Worm (Caenorhabditis elegans) whole organism, L4 larva: Measurements from ENCODE around the gene tra-4.

Experiments used
- D1046.2 ChIP-seq: fragments of 200-800 bp; sonication (Bioruptor generic); IDR thresholded peaks from 2 replicates; pipeline ENCODE4 v1.3.6; 2022; ENCODE audit warnings: missing genetic modification characterization, missing compliant biosample characterization
- F26F4.8 ChIP-seq: fragments of 200-800 bp; sonication (Bioruptor generic); conservative IDR thresholded peaks from 2 replicates; pipeline ENCODE4 v1.3.6; 2022; ENCODE audit warnings: missing genetic modification characterization, missing compliant biosample characterization
- Y105C5A.15 ChIP-seq: fragments of 200-800 bp; sonication (Bioruptor generic); IDR thresholded peaks from 2 replicates; pipeline ENCODE4 v1.3.6; 2022; ENCODE audit warnings: missing genetic modification characterization, missing compliant biosample characterization
- ZK337.2 ChIP-seq: fragments of 200-800 bp; sonication (Bioruptor generic); IDR thresholded peaks from 2 replicates; pipeline ENCODE4 v1.3.6; 2022; ENCODE audit warnings: missing genetic modification reagents, missing genetic modification characterization, missing compliant biosample characterization
- ZK546.5 ChIP-seq, 2 experiments: sonication (generic microtip); optimal IDR thresholded peaks; 2 replicates each; lab custom pipeline; 2017; ENCODE audit warnings: missing biosample characterization in 2 of 2, missing genetic modification characterization in 2 of 2
- aha-1 ChIP-seq: fragments of 150-350 bp; peaks from one replicate; lab custom pipeline; 2014; ENCODE audit warnings: missing biosample characterization, missing genetic modification characterization
- aly-2 ChIP-seq: sonication (generic microtip); optimal IDR thresholded peaks from 2 replicates; lab custom pipeline; 2018; ENCODE audit warnings: missing biosample characterization, missing genetic modification characterization
- ceh-28 ChIP-seq: fragments of 150-350 bp; optimal IDR thresholded peaks from 2 replicates; lab custom pipeline; 2014; ENCODE audit warnings: missing biosample characterization, missing genetic modification reagents, missing genetic modification characterization
- ces-1 ChIP-seq: fragments of 150-350 bp; sonication (generic microtip); optimal IDR thresholded peaks from 4 replicates; lab custom pipeline; 2014; ENCODE audit warnings: missing biosample characterization, missing genetic modification reagents, missing genetic modification characterization
- daf-16 ChIP-seq, 3 experiments: sonication (generic microtip); optimal IDR thresholded peaks; 2 replicates each; lab custom pipeline; 2016 to 2017; ENCODE audit warnings: missing genetic modification characterization in 3 of 3, missing genetic modification reagents in 3 of 3, mild to moderate bottlenecking in 2 of 3, missing compliant biosample characterization in 2 of 3, missing biosample characterization in 1 of 3, moderate library complexity in 1 of 3
- dmd-6 ChIP-seq: fragments of 200-800 bp; sonication (Bioruptor generic); IDR thresholded peaks from 2 replicates; pipeline ENCODE4 v1.3.6; 2022; ENCODE audit warnings: missing genetic modification reagents, missing genetic modification characterization, missing compliant biosample characterization
- dmd-8 ChIP-seq: fragments of 200-800 bp; sonication (Bioruptor generic); IDR thresholded peaks from 2 replicates; pipeline ENCODE4 v1.3.6; 2022; ENCODE audit warnings: missing genetic modification characterization, missing compliant biosample characterization
- dve-1 ChIP-seq: sonication (generic microtip); optimal IDR thresholded peaks from 2 replicates; lab custom pipeline; 2017; ENCODE audit warnings: antibody characterized with exemption, mild to moderate bottlenecking, missing genetic modification characterization, missing compliant biosample characterization; ENCODE audit not compliant: insufficient read depth
- egl-27 ChIP-seq: sonication (generic microtip); optimal IDR thresholded peaks from 3 replicates; lab custom pipeline; 2017; ENCODE audit warnings: missing biosample characterization, missing genetic modification reagents, missing genetic modification characterization
- fos-1 ChIP-seq: fragments of 150-350 bp; optimal IDR thresholded peaks from 2 replicates; lab custom pipeline; 2014; ENCODE audit warnings: missing biosample characterization, missing genetic modification characterization
- gei-8 ChIP-seq: fragments of 200-800 bp; sonication (Bioruptor generic); optimal IDR thresholded peaks from 2 replicates; lab custom pipeline; 2018; ENCODE audit warnings: mild to moderate bottlenecking, missing genetic modification characterization, missing compliant biosample characterization
- hlh-11 ChIP-seq: fragments of 200-800 bp; sonication (Bioruptor generic); optimal IDR thresholded peaks from 2 replicates; lab custom pipeline; 2018; ENCODE audit warnings: mild to moderate bottlenecking, missing genetic modification characterization, missing compliant biosample characterization
- hlh-30 ChIP-seq: sonication (generic microtip); optimal IDR thresholded peaks from 2 replicates; lab custom pipeline; 2017; ENCODE audit warnings: antibody characterized with exemption, mild to moderate bottlenecking, missing genetic modification characterization, missing compliant biosample characterization; ENCODE audit not compliant: insufficient read depth
- lin-13 ChIP-seq: fragments of 150-350 bp; optimal IDR thresholded peaks from 2 replicates; lab custom pipeline; 2014; ENCODE audit warnings: missing biosample characterization, missing genetic modification reagents, missing genetic modification characterization
- lin-29 ChIP-seq: fragments of 200-800 bp; sonication (Bioruptor generic); IDR thresholded peaks from 2 replicates; pipeline ENCODE4 v1.3.6; 2022; ENCODE audit warnings: missing genetic modification reagents, missing genetic modification characterization, missing compliant biosample characterization
- lsy-2 ChIP-seq, 2 experiments: fragments of 150-350 bp in 1 of 2; sonication (generic microtip) in 1 of 2; optimal IDR thresholded peaks; 2 replicates each; lab custom pipeline; 2014 to 2017; ENCODE audit warnings: missing biosample characterization in 2 of 2, missing genetic modification characterization in 2 of 2
- mdl-1 ChIP-seq, 2 experiments: fragments of 150-350 bp in 1 of 2; sonication (generic microtip) in 1 of 2; optimal IDR thresholded peaks; 2 replicates each; lab custom pipeline; 2014 to 2017; ENCODE audit warnings: missing biosample characterization in 2 of 2, missing genetic modification characterization in 2 of 2
- mep-1 ChIP-seq: fragments of 150-350 bp; sonication (generic microtip); optimal IDR thresholded peaks from 3 replicates; lab custom pipeline; 2014; ENCODE audit warnings: missing biosample characterization, missing genetic modification characterization
- mes-2 ChIP-seq: sonication (generic microtip); optimal IDR thresholded peaks from 2 replicates; lab custom pipeline; 2016; ENCODE audit warnings: missing genotype, mild to moderate bottlenecking, missing genetic modification characterization, missing compliant biosample characterization; ENCODE audit not compliant: poor library complexity, severe bottlenecking
- nhr-102 ChIP-seq: sonication (generic microtip); optimal IDR thresholded peaks from 2 replicates; lab custom pipeline; 2016; ENCODE audit warnings: mild to moderate bottlenecking, missing genetic modification characterization, moderate library complexity, missing compliant biosample characterization
- nhr-25 ChIP-seq: sonication (generic microtip); optimal IDR thresholded peaks from 2 replicates; lab custom pipeline; 2017; ENCODE audit warnings: missing genetic modification characterization, mild to moderate bottlenecking, missing compliant biosample characterization, antibody characterized with exemption, moderate library complexity, borderline replicate concordance; ENCODE audit not compliant: insufficient read depth
- nhr-42 ChIP-seq: fragments of 200-800 bp; sonication (Bioruptor generic); IDR thresholded peaks from 2 replicates; pipeline ENCODE4 v1.3.6; 2022; ENCODE audit warnings: missing genetic modification characterization, missing compliant biosample characterization
- nhr-48 ChIP-seq: sonication (generic microtip); optimal IDR thresholded peaks from 2 replicates; lab custom pipeline; 2016; ENCODE audit warnings: mild to moderate bottlenecking, missing genetic modification characterization, missing compliant biosample characterization
- pha-4 ChIP-seq, 2 experiments: fragments of 150-350 bp in 1 of 2; fragments of 200-800 bp in 1 of 2; sonication (Bioruptor generic) in 1 of 2; IDR thresholded peaks in 1 of 2; optimal IDR thresholded peaks in 1 of 2; 2 replicates each; pipeline versions ENCODE4 v1.3.6 to Lab custom; 2014 to 2022; ENCODE audit warnings: missing genetic modification characterization in 2 of 2, missing genetic modification reagents in 2 of 2, missing biosample characterization in 1 of 2, missing compliant biosample characterization in 1 of 2
- php-3 ChIP-seq: fragments of 200-800 bp; sonication (Bioruptor generic); IDR thresholded peaks from 2 replicates; pipeline ENCODE4 v1.3.6; 2022; ENCODE audit warnings: missing genetic modification reagents, missing genetic modification characterization, missing compliant biosample characterization
- pqm-1 ChIP-seq: sonication (generic microtip); optimal IDR thresholded peaks from 2 replicates; lab custom pipeline; 2017; ENCODE audit warnings: missing biosample characterization, missing genetic modification characterization
- rbr-2 ChIP-seq: sonication (generic microtip); optimal IDR thresholded peaks from 2 replicates; lab custom pipeline; 2016; ENCODE audit warnings: missing genotype, missing genetic modification characterization, missing compliant biosample characterization
- skn-1 ChIP-seq: fragments of 150-350 bp; optimal IDR thresholded peaks from 2 replicates; lab custom pipeline; 2014; ENCODE audit warnings: missing biosample characterization, missing genetic modification characterization
- tag-97 ChIP-seq: fragments of 200-800 bp; sonication (Bioruptor generic); IDR thresholded peaks from 2 replicates; pipeline ENCODE4 v1.3.6; 2022; ENCODE audit warnings: missing genetic modification characterization, missing compliant biosample characterization
- unc-39 ChIP-seq: sonication (generic microtip); optimal IDR thresholded peaks from 2 replicates; lab custom pipeline; 2017; ENCODE audit warnings: missing biosample characterization, missing genetic modification characterization
- unc-62 ChIP-seq, 3 experiments: fragments of 150-350 bp in 1 of 3; sonication (generic microtip); optimal IDR thresholded peaks in 2 of 3; peaks in 1 of 3; 1 replicate in 1 of 3; 2 replicates in 2 of 3; lab custom pipeline; 2014 to 2017; ENCODE audit warnings: missing biosample characterization in 3 of 3, missing genetic modification characterization in 3 of 3, missing genetic modification reagents in 3 of 3, missing genotype in 1 of 3
- zfp-3 ChIP-seq: fragments of 200-800 bp; sonication (Bioruptor generic); conservative IDR thresholded peaks from 2 replicates; pipeline ENCODE4 v1.3.6; 2022; ENCODE audit warnings: missing genetic modification reagents, missing genetic modification characterization, missing compliant biosample characterization
- zip-2 ChIP-seq: fragments of 150-350 bp; optimal IDR thresholded peaks from 2 replicates; lab custom pipeline; 2014; ENCODE audit warnings: missing biosample characterization, missing genetic modification characterization

tra-4 gene

ce11 chrX:2841754-2842153 is 15.6 kb downstream of the tra-4 start:
- TF ChIP-seq nhr-102 (tag; lab: Kevin White, UChicago), result no peak
- TF ChIP-seq unc-62 (GFP tag; optimal IDR thresholded peaks at IDR 0.05 in 1 of 2; lab: Kevin White, UChicago), result no peak
- no peak for TF ChIP-seq unc-62 (tag; optimal IDR thresholded peaks at IDR 0.05; lab: Kevin White, UChicago)
- peak; percentile 79 for TF ChIP-seq pqm-1
- no peak for TF ChIP-seq tag-97 (GFP tag; lab: Robert Waterston, UW)
- TF ChIP-seq mes-2 (tag; lab: Kevin White, UChicago), result peak; percentile 2
- TF ChIP-seq nhr-48 (tag; lab: Kevin White, UChicago), result peak; percentile 30
- TF ChIP-seq unc-39 (tag; lab: Kevin White, UChicago), result no peak
- peak; percentile 89 for TF ChIP-seq dve-1 (tag; lab: Kevin White, UChicago)
- peak; percentile 37 for TF ChIP-seq mep-1 (tag; lab: Kevin White, UChicago)
- no peak for TF ChIP-seq fos-1
- peak; percentile 87 for TF ChIP-seq php-3 (GFP tag; lab: Robert Waterston, UW)
- TF ChIP-seq daf-16 (GFP tag; optimal IDR thresholded peaks at IDR 0.05; lab: Kevin White, UChicago), result no peak
- TF ChIP-seq daf-16 (tag; optimal IDR thresholded peaks at IDR 0.05; lab: Kevin White, UChicago), result peak; percentile 51
- TF ChIP-seq lsy-2 (tag; optimal IDR thresholded peaks at IDR 0.05; lab: Kevin White, UChicago), result no peak
- peak; percentile 31 for TF ChIP-seq hlh-11
- peak; percentile 41; the same call in 1 of the 2 replicates for TF ChIP-seq dmd-6 (GFP tag; lab: Robert Waterston, UW)
- no peak for TF ChIP-seq ZK337.2

- no peak for TF ChIP-seq zfp-3 (GFP tag; lab: Robert Waterston, UW)
- TF ChIP-seq lsy-2 (tag; optimal IDR thresholded peaks at IDR 0.05; lab: Kevin White, UChicago), result peak in 1 of 2 experiments; percentile 18
- TF ChIP-seq dmd-6 (GFP tag; lab: Robert Waterston, UW), result peak; percentile 45
- TF ChIP-seq mdl-1 (tag; optimal IDR thresholded peaks at IDR 0.05; lab: Kevin White, UChicago), result peak in 1 of 2 experiments; percentile 30
- TF ChIP-seq php-3 (GFP tag; lab: Robert Waterston, UW), result no peak
- TF ChIP-seq hlh-30 (tag; lab: Kevin White, UChicago), result peak; percentile 82
These were observed 17.1 kb downstream of the tra-4 start, which contains the start of gene Y71H10B.1 for ce11 chrX:2840287-2840686. Y71H10B.1 (minus strand) TSS chrX:2840292.

ce11 chrX:2838619-2839018 is 18.8 kb downstream of the tra-4 start:
- TF ChIP-seq pha-4 (GFP tag; IDR thresholded peaks at IDR 0.05; lab: Robert Waterston, UW), result no peak
- TF ChIP-seq pha-4 (tag; optimal IDR thresholded peaks at IDR 0.05; lab: Kevin White, UChicago), result no peak
- no peak for TF ChIP-seq Y105C5A.15 (GFP tag; lab: Robert Waterston, UW)
- no peak for TF ChIP-seq ceh-28
- TF ChIP-seq hlh-11, result peak; percentile 30
- no peak for TF ChIP-seq gei-8 (GFP tag; lab: Kevin White, UChicago)
- TF ChIP-seq aha-1, result peak; percentile 9
- TF ChIP-seq rbr-2 (tag; lab: Kevin White, UChicago), result no peak
- TF ChIP-seq ZK546.5 (tag; optimal IDR thresholded peaks at IDR 0.05; lab: Kevin White, UChicago), result no peak
- no peak for TF ChIP-seq lin-29 (GFP tag; lab: Robert Waterston, UW)
- TF ChIP-seq pqm-1, result peak; percentile 85
- no peak for TF ChIP-seq nhr-25 (tag; lab: Kevin White, UChicago)
- no peak for TF ChIP-seq F26F4.8 (GFP tag; lab: Robert Waterston, UW)
- no peak for TF ChIP-seq php-3 (GFP tag; lab: Robert Waterston, UW)
- no peak for TF ChIP-seq daf-16 (GFP tag; optimal IDR thresholded peaks at IDR 0.05; lab: Kevin White, UChicago)
- peak; percentile 0 for TF ChIP-seq daf-16 (tag; optimal IDR thresholded peaks at IDR 0.05; lab: Kevin White, UChicago)
- no peak for TF ChIP-seq ces-1
- no peak for TF ChIP-seq skn-1 (tag; lab: Kevin White, UChicago)
- TF ChIP-seq D1046.2 (GFP tag; lab: Robert Waterston, UW), result no peak
- no peak for TF ChIP-seq hlh-30 (tag; lab: Kevin White, UChicago)
- no peak for TF ChIP-seq egl-27 (tag; lab: Kevin White, UChicago)
- no peak for TF ChIP-seq aly-2 (tag; lab: Kevin White, UChicago)
- TF ChIP-seq lin-13, result no peak
- no peak for TF ChIP-seq dmd-8 (GFP tag; lab: Robert Waterston, UW)
- peak; percentile 65 for TF ChIP-seq dmd-6 (GFP tag; lab: Robert Waterston, UW)
- TF ChIP-seq nhr-42, result no peak
- TF ChIP-seq dve-1 (tag; lab: Kevin White, UChicago), result peak; percentile 37
- TF ChIP-seq zip-2 (tag; lab: Kevin White, UChicago), result no peak
